Fruit fly (Drosophila melanogaster) whole organism, adult: ENCODE results near the gene CG10147.

Source experiments
- CG1620 ChIP-seq: fragments of 200-800 bp; sonication (Bioruptor generic); optimal IDR thresholded peaks from 2 replicates; lab custom pipeline; 2016; ENCODE audit warnings: missing biosample characterization, missing genetic modification characterization
- CG5204 ChIP-seq: fragments of 200-800 bp; sonication (Bioruptor generic); optimal IDR thresholded peaks from 2 replicates; lab custom pipeline; 2016; ENCODE audit warnings: missing biosample characterization, missing genetic modification characterization
- Crg-1 ChIP-seq: fragments of 200-800 bp; sonication (Bioruptor generic); optimal IDR thresholded peaks from 2 replicates; lab custom pipeline; 2016; ENCODE audit warnings: missing biosample characterization, missing genetic modification characterization
- Hr96 ChIP-seq: fragments of 200-800 bp; sonication (Bioruptor generic); optimal IDR thresholded peaks from 2 replicates; lab custom pipeline; 2016; ENCODE audit warnings: missing biosample characterization, missing genetic modification characterization
- cnc ChIP-seq, 2 experiments: fragments of >200 bp; optimal IDR thresholded peaks; 2 replicates each; lab custom pipeline; 2017
- kay ChIP-seq: fragments of 200-800 bp; sonication (Bioruptor generic); peaks from one replicate; lab custom pipeline; 2016; ENCODE audit warnings: missing biosample characterization, missing genetic modification characterization, borderline replicate concordance
- ovo ChIP-seq: fragments of 200-800 bp; sonication (Bioruptor generic); optimal IDR thresholded peaks from 2 replicates; lab custom pipeline; 2016; ENCODE audit warnings: missing biosample characterization, missing genetic modification characterization

DNA sequence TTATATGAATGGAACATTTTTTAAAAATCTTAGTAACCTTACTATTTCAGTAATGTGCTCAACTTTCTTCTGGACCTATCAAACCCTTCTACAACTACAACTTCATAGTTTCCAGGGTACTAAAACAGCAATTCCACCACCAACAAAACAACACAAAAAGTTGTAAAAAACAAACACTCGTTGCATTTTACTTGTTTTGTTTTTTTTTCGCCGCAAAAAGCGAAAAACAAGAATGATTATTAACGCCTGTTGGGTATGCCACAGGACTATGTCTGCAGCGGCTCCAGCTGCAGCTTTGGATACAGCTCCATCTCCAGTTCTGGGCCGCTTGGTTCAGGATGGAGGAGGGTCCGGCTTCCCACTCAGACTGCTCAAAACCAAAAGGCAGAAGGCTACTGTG, 40.5 kb downstream of the CG10147 start:
- TF ChIP-seq cnc (optimal IDR thresholded peaks at IDR 0.05; lab: Kevin White, UChicago) (no peak), Crg-1 (GFP tag; lab: Kevin White, UChicago) (no peak), CG5204 (GFP tag; lab: Kevin White, UChicago) (no peak), CG1620 (GFP tag; lab: Kevin White, UChicago) (no peak), ovo (GFP tag; lab: Kevin White, UChicago) (no peak), Hr96 (no peak), kay (GFP tag; lab: Kevin White, UChicago) (no peak)
